Worm (Caenorhabditis elegans): ENCODE measurements around the gene math-26.

- TF ChIP-seq fkh-10 (GFP tag; optimal IDR thresholded peaks at IDR 0.05) (no peak), snpc-4 (tag; optimal IDR thresholded peaks at IDR 0.05) (no peak), nhr-11 (tag; optimal IDR thresholded peaks at IDR 0.05) (no peak), elt-3 (tag; optimal IDR thresholded peaks at IDR 0.05) (no peak), zag-1 (tag; optimal IDR thresholded peaks at IDR 0.05) (no peak), hmg-11 (tag; optimal IDR thresholded peaks at IDR 0.05) (no peak), nhr-76 (tag; optimal IDR thresholded peaks at IDR 0.05) (no peak), mdl-1 (tag; optimal IDR thresholded peaks at IDR 0.05) (no peak), unc-62 (GFP tag; optimal IDR thresholded peaks at IDR 0.05) (no peak), egl-27 (tag; optimal IDR thresholded peaks at IDR 0.05) (no peak), jun-1 (tag; optimal IDR thresholded peaks at IDR 0.05) (no peak), fos-1 (tag; optimal IDR thresholded peaks at IDR 0.05) (no peak), lin-39 (tag; optimal IDR thresholded peaks at IDR 0.05) (no peak), mml-1 (tag; optimal IDR thresholded peaks at IDR 0.05) (no peak)
These were observed 49.1 kb upstream of the math-26 start, which contains the start of the genes fbxb-5 and btb-8 for ce11 chrII:1722394-1722793.
